Worm (Caenorhabditis elegans) whole organism, L4 larva: ENCODE data around the gene K09C4.7.

ENCODE experiments used
- D1046.2 ChIP-seq: fragments of 200-800 bp; sonication (Bioruptor generic); IDR thresholded peaks from 2 replicates; pipeline ENCODE4 v1.3.6; 2022; ENCODE audit warnings: missing genetic modification characterization, missing compliant biosample characterization
- F26F4.8 ChIP-seq: fragments of 200-800 bp; sonication (Bioruptor generic); conservative IDR thresholded peaks from 2 replicates; pipeline ENCODE4 v1.3.6; 2022; ENCODE audit warnings: missing genetic modification characterization, missing compliant biosample characterization
- R02D3.7 ChIP-seq: fragments of 150-350 bp; sonication (generic microtip); optimal IDR thresholded peaks from 3 replicates; lab custom pipeline; 2014; ENCODE audit warnings: missing biosample characterization, missing genetic modification characterization
- ZK337.2 ChIP-seq: fragments of 200-800 bp; sonication (Bioruptor generic); IDR thresholded peaks from 2 replicates; pipeline ENCODE4 v1.3.6; 2022; ENCODE audit warnings: missing genetic modification reagents, missing genetic modification characterization, missing compliant biosample characterization
- aha-1 ChIP-seq: fragments of 150-350 bp; peaks from one replicate; lab custom pipeline; 2014; ENCODE audit warnings: missing biosample characterization, missing genetic modification characterization
- arid-1 ChIP-seq: fragments of 200-800 bp; sonication (Bioruptor generic); conservative IDR thresholded peaks from 2 replicates; pipeline ENCODE4 v1.3.6; 2022; ENCODE audit warnings: missing genetic modification reagents, missing genetic modification characterization, missing compliant biosample characterization
- attf-4 ChIP-seq: sonication (generic microtip); optimal IDR thresholded peaks from 3 replicates; lab custom pipeline; 2017; ENCODE audit warnings: missing biosample characterization, missing genetic modification characterization
- ceh-20 ChIP-seq: fragments of 200-800 bp; sonication (Bioruptor generic); IDR thresholded peaks from 2 replicates; pipeline ENCODE4 v1.3.6; 2022; ENCODE audit warnings: missing genetic modification reagents, missing genetic modification characterization, missing compliant biosample characterization
- ceh-28 ChIP-seq: fragments of 150-350 bp; optimal IDR thresholded peaks from 2 replicates; lab custom pipeline; 2014; ENCODE audit warnings: missing biosample characterization, missing genetic modification reagents, missing genetic modification characterization
- ceh-44 ChIP-seq: fragments of 200-800 bp; sonication (Bioruptor generic); IDR thresholded peaks from 2 replicates; pipeline ENCODE4 v1.3.6; 2022; ENCODE audit warnings: missing genetic modification reagents, missing genetic modification characterization, missing compliant biosample characterization
- ces-1 ChIP-seq: fragments of 150-350 bp; sonication (generic microtip); optimal IDR thresholded peaks from 4 replicates; lab custom pipeline; 2014; ENCODE audit warnings: missing biosample characterization, missing genetic modification reagents, missing genetic modification characterization
- daf-16 ChIP-seq, 3 experiments: sonication (generic microtip); optimal IDR thresholded peaks; 2 replicates each; lab custom pipeline; 2016 to 2017; ENCODE audit warnings: missing genetic modification characterization in 3 of 3, missing genetic modification reagents in 3 of 3, mild to moderate bottlenecking in 2 of 3, missing compliant biosample characterization in 2 of 3, missing biosample characterization in 1 of 3, moderate library complexity in 1 of 3
- daf-19 ChIP-seq: fragments of 200-800 bp; sonication (Bioruptor generic); conservative IDR thresholded peaks from 2 replicates; pipeline ENCODE4 v1.3.6; 2022; ENCODE audit warnings: missing genetic modification characterization, missing compliant biosample characterization
- daf-8 ChIP-seq: fragments of 200-800 bp; sonication (Bioruptor generic); IDR thresholded peaks from 2 replicates; pipeline ENCODE4 v1.3.6; 2022; ENCODE audit warnings: missing genetic modification characterization, missing compliant biosample characterization
- dmd-6 ChIP-seq: fragments of 200-800 bp; sonication (Bioruptor generic); IDR thresholded peaks from 2 replicates; pipeline ENCODE4 v1.3.6; 2022; ENCODE audit warnings: missing genetic modification reagents, missing genetic modification characterization, missing compliant biosample characterization
- dve-1 ChIP-seq: sonication (generic microtip); optimal IDR thresholded peaks from 2 replicates; lab custom pipeline; 2017; ENCODE audit warnings: antibody characterized with exemption, mild to moderate bottlenecking, missing genetic modification characterization, missing compliant biosample characterization; ENCODE audit not compliant: insufficient read depth
- hif-1 ChIP-seq, 2 experiments: sonication (generic microtip); optimal IDR thresholded peaks; 2 replicates each; lab custom pipeline; 2016 to 2017; ENCODE audit warnings: missing compliant biosample characterization in 2 of 2, missing genetic modification characterization in 2 of 2, missing genetic modification reagents in 2 of 2, missing genotype in 2 of 2, mild to moderate bottlenecking in 1 of 2
- hlh-11 ChIP-seq: fragments of 200-800 bp; sonication (Bioruptor generic); optimal IDR thresholded peaks from 2 replicates; lab custom pipeline; 2018; ENCODE audit warnings: mild to moderate bottlenecking, missing genetic modification characterization, missing compliant biosample characterization
- hlh-30 ChIP-seq: sonication (generic microtip); optimal IDR thresholded peaks from 2 replicates; lab custom pipeline; 2017; ENCODE audit warnings: antibody characterized with exemption, mild to moderate bottlenecking, missing genetic modification characterization, missing compliant biosample characterization; ENCODE audit not compliant: insufficient read depth
- hmg-1.1 ChIP-seq: fragments of 200-800 bp; sonication (Bioruptor generic); IDR thresholded peaks from 2 replicates; pipeline ENCODE4 v1.3.6; 2022; ENCODE audit warnings: missing genetic modification reagents, missing genetic modification characterization, missing compliant biosample characterization
- lim-7 ChIP-seq: fragments of 200-800 bp; sonication (Bioruptor generic); IDR thresholded peaks from 2 replicates; pipeline ENCODE4 v1.3.6; 2022; ENCODE audit warnings: missing genetic modification characterization, missing compliant biosample characterization
- lir-3 ChIP-seq: sonication (generic microtip); optimal IDR thresholded peaks from 2 replicates; lab custom pipeline; 2016; ENCODE audit warnings: mild to moderate bottlenecking, missing genetic modification characterization, missing compliant biosample characterization
- mdl-1 ChIP-seq, 2 experiments: fragments of 150-350 bp in 1 of 2; sonication (generic microtip) in 1 of 2; optimal IDR thresholded peaks; 2 replicates each; lab custom pipeline; 2014 to 2017; ENCODE audit warnings: missing biosample characterization in 2 of 2, missing genetic modification characterization in 2 of 2
- nhr-111 ChIP-seq: fragments of 200-800 bp; sonication (Bioruptor generic); optimal IDR thresholded peaks from 2 replicates; lab custom pipeline; 2018; ENCODE audit warnings: mild to moderate bottlenecking, missing genetic modification characterization, missing compliant biosample characterization
- nhr-237 ChIP-seq: sonication (generic microtip); optimal IDR thresholded peaks from 2 replicates; lab custom pipeline; 2017; ENCODE audit warnings: missing biosample characterization, missing genetic modification characterization
- nhr-28 ChIP-seq: fragments of 150-350 bp; optimal IDR thresholded peaks from 2 replicates; lab custom pipeline; 2014; ENCODE audit warnings: missing biosample characterization, missing genetic modification characterization
- nhr-48 ChIP-seq: sonication (generic microtip); optimal IDR thresholded peaks from 2 replicates; lab custom pipeline; 2016; ENCODE audit warnings: mild to moderate bottlenecking, missing genetic modification characterization, missing compliant biosample characterization
- nhr-6 ChIP-seq: fragments of 150-350 bp; optimal IDR thresholded peaks from 2 replicates; lab custom pipeline; 2014; ENCODE audit warnings: missing biosample characterization, missing genetic modification characterization
- nhr-76 ChIP-seq: fragments of 150-350 bp; optimal IDR thresholded peaks from 2 replicates; lab custom pipeline; 2014; ENCODE audit warnings: missing biosample characterization, missing genetic modification characterization
- nhr-77 ChIP-seq: fragments of 150-350 bp; optimal IDR thresholded peaks from 2 replicates; lab custom pipeline; 2014; ENCODE audit warnings: missing biosample characterization, missing genetic modification characterization
- php-3 ChIP-seq: fragments of 200-800 bp; sonication (Bioruptor generic); IDR thresholded peaks from 2 replicates; pipeline ENCODE4 v1.3.6; 2022; ENCODE audit warnings: missing genetic modification reagents, missing genetic modification characterization, missing compliant biosample characterization
- pqm-1 ChIP-seq: sonication (generic microtip); optimal IDR thresholded peaks from 2 replicates; lab custom pipeline; 2017; ENCODE audit warnings: missing biosample characterization, missing genetic modification characterization
- rbr-2 ChIP-seq: sonication (generic microtip); optimal IDR thresholded peaks from 2 replicates; lab custom pipeline; 2016; ENCODE audit warnings: missing genotype, missing genetic modification characterization, missing compliant biosample characterization
- tag-97 ChIP-seq: fragments of 200-800 bp; sonication (Bioruptor generic); IDR thresholded peaks from 2 replicates; pipeline ENCODE4 v1.3.6; 2022; ENCODE audit warnings: missing genetic modification characterization, missing compliant biosample characterization
- unc-39 ChIP-seq: sonication (generic microtip); optimal IDR thresholded peaks from 2 replicates; lab custom pipeline; 2017; ENCODE audit warnings: missing biosample characterization, missing genetic modification characterization
- unc-62 ChIP-seq, 3 experiments: fragments of 150-350 bp in 1 of 3; sonication (generic microtip); optimal IDR thresholded peaks in 2 of 3; peaks in 1 of 3; 1 replicate in 1 of 3; 2 replicates in 2 of 3; lab custom pipeline; 2014 to 2017; ENCODE audit warnings: missing biosample characterization in 3 of 3, missing genetic modification characterization in 3 of 3, missing genetic modification reagents in 3 of 3, missing genotype in 1 of 3
- zag-1 ChIP-seq: fragments of 150-350 bp; optimal IDR thresholded peaks from 2 replicates; lab custom pipeline; 2014; ENCODE audit warnings: missing biosample characterization, missing genetic modification characterization
- zfp-2 ChIP-seq: sonication (generic microtip); optimal IDR thresholded peaks from 2 replicates; lab custom pipeline; 2016; ENCODE audit warnings: mild to moderate bottlenecking, missing genetic modification characterization, missing compliant biosample characterization
- zip-11 ChIP-seq: fragments of 200-800 bp; sonication (Bioruptor generic); IDR thresholded peaks from 2 replicates; pipeline ENCODE4 v1.3.6; 2022; ENCODE audit warnings: missing genetic modification characterization, missing compliant biosample characterization

Gene K09C4.7

DNA sequence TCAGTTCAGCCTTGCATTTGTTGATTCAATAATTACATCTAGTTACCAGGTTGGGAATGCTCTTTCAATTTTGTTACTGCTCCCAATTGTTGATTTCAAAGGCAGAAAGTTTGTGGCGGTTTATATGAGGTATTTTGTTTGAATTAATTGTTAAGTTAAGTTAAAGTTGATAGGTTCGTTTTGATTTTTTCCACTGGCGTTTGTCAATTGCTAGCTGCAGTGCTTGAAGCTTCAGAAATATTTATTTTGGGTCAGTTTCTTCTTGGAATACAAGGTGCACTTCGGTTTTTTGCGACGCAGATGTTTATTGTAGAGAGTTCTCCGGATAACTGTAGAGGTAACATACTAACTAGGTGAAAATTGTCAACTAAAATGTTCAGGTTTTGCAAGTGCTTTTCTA lies 29.1 kb downstream of the K09C4.7 start, which contains the start of gene F11D5.5:
TSS of gene F11D5.5 (plus strand) at position 301 of the 400 bp plus-strand sequence.
- TF ChIP-seq lim-7 (no peak), hmg-1.1 (no peak), zfp-2 (tag; lab: Kevin White, UChicago) (no peak), ceh-20 (no peak), rbr-2 (tag; lab: Kevin White, UChicago) (no peak), nhr-111 (no peak), D1046.2 (no peak), nhr-76 (no peak), hif-1 (tag; optimal IDR thresholded peaks at IDR 0.05; lab: Kevin White, UChicago) (no peak), nhr-77 (tag; lab: Kevin White, UChicago) (no peak), ZK337.2 (no peak), unc-62 (GFP tag; optimal IDR thresholded peaks at IDR 0.05 in 1 of 2; lab: Kevin White, UChicago) (no peak), unc-62 (tag; optimal IDR thresholded peaks at IDR 0.05; lab: Kevin White, UChicago) (no peak), ceh-44 (GFP tag; lab: Robert Waterston, UW) (no peak), nhr-6 (tag; lab: Kevin White, UChicago) (no peak), tag-97 (GFP tag; lab: Robert Waterston, UW) (no peak)
- TF ChIP-seq, all 104 proteins: peak for 0

DNA sequence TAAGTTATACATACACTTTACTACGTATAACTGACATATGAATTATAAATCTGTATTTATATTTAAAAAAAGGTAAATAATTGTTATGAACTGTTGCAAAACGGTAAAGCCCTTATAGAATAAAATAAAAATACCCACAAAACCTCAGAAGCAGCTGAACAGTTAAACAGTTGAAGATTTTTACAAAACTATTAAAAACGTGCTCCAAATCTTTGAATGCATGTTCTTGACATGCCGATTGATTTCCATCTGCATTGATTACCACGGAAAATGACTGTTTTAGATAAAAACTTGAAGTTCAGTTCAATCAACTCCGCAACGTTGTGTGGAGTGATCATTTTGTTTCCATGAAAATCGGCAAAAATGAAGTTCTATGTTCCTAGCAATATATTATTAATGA lies 31.4 kb downstream of the K09C4.7 start, which contains the start of gene F11D5.7:
TSS of gene F11D5.7 (plus strand) at position 301 of the 400 bp plus-strand sequence.
- TF ChIP-seq dmd-6 (GFP tag; lab: Robert Waterston, UW) (0 out of 2 replicates have a peak, but pooled peaks have one; percentile 8), ceh-28 (tag; lab: Kevin White, UChicago) (no peak)

DNA sequence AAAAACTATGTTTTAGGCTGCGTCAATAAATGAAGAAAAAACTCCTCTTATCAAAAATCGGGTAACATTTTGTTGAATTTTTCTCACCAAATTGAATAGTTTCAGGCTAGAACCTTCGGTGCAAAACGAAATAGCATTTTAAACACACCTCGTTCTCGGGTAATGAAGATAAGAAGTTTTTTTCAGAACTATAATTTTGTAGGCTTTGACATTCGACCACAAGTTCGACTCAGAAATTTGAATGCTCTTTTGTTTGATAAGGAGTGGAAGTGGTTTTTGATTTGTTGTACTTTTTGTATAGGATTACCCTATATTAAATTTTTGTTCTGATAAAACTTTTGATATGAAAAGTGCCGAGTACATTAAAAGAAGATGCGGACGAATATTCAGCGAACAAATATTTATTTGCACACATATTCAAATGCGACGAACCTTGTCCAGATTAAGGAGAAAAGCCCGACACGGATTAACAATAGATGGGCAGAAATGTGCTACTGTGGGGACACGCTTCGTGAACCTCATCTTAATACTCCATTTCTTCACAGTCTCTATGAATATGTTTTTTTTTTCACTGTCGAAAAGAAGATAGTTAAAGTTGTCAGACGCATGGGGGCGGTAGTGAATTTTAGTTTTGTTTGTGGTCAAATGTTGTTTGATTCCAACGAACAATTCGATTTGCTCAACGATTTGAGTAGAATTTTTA lies 34.1 kb downstream of the K09C4.7 start:
- TF ChIP-seq nhr-77 (tag; lab: Kevin White, UChicago) (peak; percentile 42), nhr-48 (tag; lab: Kevin White, UChicago) (peak; percentile 10), hlh-30 (tag; lab: Kevin White, UChicago) (no peak), daf-16 (GFP tag; optimal IDR thresholded peaks at IDR 0.05; lab: Kevin White, UChicago) (no peak), daf-16 (tag; optimal IDR thresholded peaks at IDR 0.05; lab: Kevin White, UChicago) (peak; percentile 42), nhr-28 (peak; percentile 86), dmd-6 (GFP tag; lab: Robert Waterston, UW) (peak; percentile 94), dve-1 (tag; lab: Kevin White, UChicago) (peak; percentile 57), hlh-11 (peak; percentile 51), pqm-1 (tag; lab: Kevin White, UChicago) (peak; percentile 74), nhr-111 (no peak)

DNA sequence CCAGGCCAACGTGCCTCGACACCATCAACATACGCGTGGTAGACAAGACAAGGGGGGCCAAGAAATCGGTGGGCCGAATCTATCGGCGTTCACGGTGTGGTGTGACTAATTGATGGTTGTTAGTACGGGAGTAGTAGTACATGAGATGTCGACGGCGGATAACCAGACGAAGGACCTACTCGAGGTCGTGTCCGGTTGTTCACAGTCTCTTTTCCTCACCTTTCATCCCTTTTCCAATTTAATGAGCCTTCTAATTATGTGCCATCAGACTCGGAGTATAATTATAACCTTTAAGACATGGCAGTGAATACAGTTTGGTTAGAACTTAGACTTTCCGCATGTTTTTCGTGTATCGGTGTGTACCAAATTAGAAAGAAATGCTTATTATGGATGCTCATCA lies 38.0 kb downstream of the K09C4.7 start:
- TF ChIP-seq ces-1 (GFP tag; lab: Kevin White, UChicago) (no peak), arid-1 (GFP tag; lab: Robert Waterston, UW) (no peak), lir-3 (tag; lab: Kevin White, UChicago) (no peak), R02D3.7 (tag; lab: Kevin White, UChicago) (no peak), php-3 (GFP tag; lab: Robert Waterston, UW) (no peak), daf-8 (GFP tag; lab: Robert Waterston, UW) (no peak), mdl-1 (tag; optimal IDR thresholded peaks at IDR 0.05; lab: Kevin White, UChicago) (no peak), unc-39 (tag; lab: Kevin White, UChicago) (no peak), attf-4 (no peak), F26F4.8 (no peak), aha-1 (tag; lab: Kevin White, UChicago) (no peak), zag-1 (tag; lab: Kevin White, UChicago) (no peak), nhr-237 (tag; lab: Kevin White, UChicago) (no peak), daf-19 (no peak), zip-11 (no peak), hif-1 (tag; optimal IDR thresholded peaks at IDR 0.05; lab: Kevin White, UChicago) (no peak)
